Worm (Caenorhabditis elegans): ENCODE measurements around the gene F28A12.3.

DNA sequence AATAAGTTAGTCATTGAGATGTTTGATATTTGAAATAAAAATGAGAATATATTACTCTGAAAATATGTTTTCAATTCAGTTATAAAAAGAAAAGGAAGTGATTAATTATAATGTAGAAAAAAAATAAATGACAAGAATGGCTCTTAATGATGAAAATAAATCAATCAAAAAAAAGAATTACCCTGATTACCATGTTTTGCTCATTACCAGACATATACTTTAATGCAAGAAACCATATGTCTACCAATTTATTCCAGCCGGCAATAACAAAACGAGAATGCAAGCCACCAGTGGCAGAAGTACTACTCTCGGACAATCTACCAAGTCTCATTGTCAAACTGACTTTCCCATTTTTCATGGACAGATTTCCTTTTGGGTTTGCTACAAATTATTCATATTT, 42.6 kb upstream of the F28A12.3 start:
- TF ChIP-seq him-1 (tag; optimal IDR thresholded peaks at IDR 0.05): no peak
- TF ChIP-seq W03F9.2 (tag; optimal IDR thresholded peaks at IDR 0.05): no peak

Measured in whole organism, L4/young adult.